Worm (Caenorhabditis elegans) whole organism, mixed stage, embryonic: ENCODE measurements around the gene F36H5.12.

Experiments used
- M03D4.4 ChIP-seq: sonication (generic microtip); optimal IDR thresholded peaks from 2 replicates; lab custom pipeline; 2017; ENCODE audit warnings: mild to moderate bottlenecking, missing genetic modification characterization, missing compliant biosample characterization
- blmp-1 ChIP-seq: fragments of 150-350 bp; optimal IDR thresholded peaks from 2 replicates; lab custom pipeline; 2014; ENCODE audit warnings: missing biosample characterization, missing genetic modification characterization
- ceh-39 ChIP-seq: fragments of 150-350 bp; optimal IDR thresholded peaks from 2 replicates; lab custom pipeline; 2014; ENCODE audit warnings: missing biosample characterization, missing genetic modification characterization
- ceh-43 ChIP-seq: fragments of 200-800 bp; sonication (Bioruptor generic); optimal IDR thresholded peaks from 2 replicates; lab custom pipeline; 2018; ENCODE audit warnings: mild to moderate bottlenecking, missing genetic modification characterization, moderate library complexity, missing compliant biosample characterization
- ceh-83 ChIP-seq: fragments of 200-800 bp; sonication (Bioruptor generic); optimal IDR thresholded peaks from 2 replicates; lab custom pipeline; 2018; ENCODE audit warnings: mild to moderate bottlenecking, missing genetic modification characterization, missing compliant biosample characterization
- ces-1 ChIP-seq: fragments of 150-350 bp; optimal IDR thresholded peaks from 2 replicates; lab custom pipeline; 2014; ENCODE audit warnings: missing biosample characterization, missing genetic modification reagents, missing genetic modification characterization
- cnd-1 ChIP-seq: fragments of 200-800 bp; sonication (Bioruptor generic); optimal IDR thresholded peaks from 2 replicates; lab custom pipeline; 2018; ENCODE audit warnings: mild to moderate bottlenecking, missing genetic modification characterization, missing compliant biosample characterization
- drap-1 ChIP-seq: fragments of 200-800 bp; sonication (Bioruptor generic); optimal IDR thresholded peaks from 3 replicates; lab custom pipeline; 2018; ENCODE audit warnings: mild to moderate bottlenecking, missing genetic modification characterization, missing compliant biosample characterization
- elt-1 ChIP-seq: sonication (generic microtip); optimal IDR thresholded peaks from 2 replicates; lab custom pipeline; 2017; ENCODE audit warnings: missing genetic modification characterization, mild to moderate bottlenecking, missing compliant biosample characterization, antibody characterized with exemption, moderate library complexity, borderline replicate concordance; ENCODE audit not compliant: insufficient read depth
- elt-3 ChIP-seq: fragments of 150-350 bp; optimal IDR thresholded peaks from 2 replicates; lab custom pipeline; 2014; ENCODE audit warnings: missing biosample characterization, missing genetic modification characterization
- flh-1 ChIP-seq: fragments of 200-800 bp; sonication (Bioruptor generic); optimal IDR thresholded peaks from 2 replicates; lab custom pipeline; 2018; ENCODE audit warnings: mild to moderate bottlenecking, missing genetic modification characterization, moderate library complexity, missing compliant biosample characterization
- ham-2 ChIP-seq: fragments of 200-800 bp; sonication (Bioruptor generic); optimal IDR thresholded peaks from 2 replicates; lab custom pipeline; 2018; ENCODE audit warnings: mild to moderate bottlenecking, missing genetic modification characterization, missing compliant biosample characterization
- hlh-1 ChIP-seq: fragments of 150-350 bp; optimal IDR thresholded peaks from 2 replicates; lab custom pipeline; 2014; ENCODE audit warnings: missing biosample characterization, missing genetic modification reagents, missing genetic modification characterization
- lin-32 ChIP-seq: fragments of 200-800 bp; sonication (Bioruptor generic); optimal IDR thresholded peaks from 2 replicates; lab custom pipeline; 2018; ENCODE audit warnings: mild to moderate bottlenecking, missing genetic modification characterization, missing compliant biosample characterization
- lsy-2 ChIP-seq: fragments of 150-350 bp; optimal IDR thresholded peaks from 2 replicates; lab custom pipeline; 2014; ENCODE audit warnings: missing biosample characterization, missing genetic modification characterization
- mab-5 ChIP-seq: fragments of 150-350 bp; optimal IDR thresholded peaks from 2 replicates; lab custom pipeline; 2014; ENCODE audit warnings: missing biosample characterization, missing genetic modification characterization
- mls-2 ChIP-seq: sonication (generic microtip); optimal IDR thresholded peaks from 2 replicates; lab custom pipeline; 2016; ENCODE audit warnings: mild to moderate bottlenecking, missing genetic modification characterization, moderate library complexity, missing compliant biosample characterization
- nhr-12 ChIP-seq: fragments of 150-350 bp; optimal IDR thresholded peaks from 2 replicates; lab custom pipeline; 2014; ENCODE audit warnings: missing biosample characterization, missing genetic modification characterization
- nhr-237 ChIP-seq: fragments of 150-350 bp; optimal IDR thresholded peaks from 2 replicates; lab custom pipeline; 2014; ENCODE audit warnings: missing biosample characterization, missing genetic modification characterization
- nhr-28 ChIP-seq: fragments of 150-350 bp; optimal IDR thresholded peaks from 2 replicates; lab custom pipeline; 2014; ENCODE audit warnings: missing biosample characterization, missing genetic modification characterization
- nhr-76 ChIP-seq: sonication (generic microtip); optimal IDR thresholded peaks from 2 replicates; lab custom pipeline; 2017; ENCODE audit warnings: missing biosample characterization, missing genetic modification characterization
- pha-4 ChIP-seq: fragments of 150-350 bp; optimal IDR thresholded peaks from 2 replicates; lab custom pipeline; 2018; ENCODE audit warnings: missing biosample characterization, missing genetic modification reagents, missing genetic modification characterization
- snpc-4 ChIP-seq: fragments of 150-350 bp; optimal IDR thresholded peaks from 2 replicates; lab custom pipeline; 2014; ENCODE audit warnings: missing biosample characterization, missing genetic modification characterization
- sptf-1 ChIP-seq: sonication (generic microtip); optimal IDR thresholded peaks from 2 replicates; lab custom pipeline; 2017; ENCODE audit warnings: mild to moderate bottlenecking, missing genetic modification characterization, moderate library complexity, missing compliant biosample characterization
- tbx-8 ChIP-seq: fragments of 200-800 bp; sonication (Bioruptor generic); optimal IDR thresholded peaks from 2 replicates; lab custom pipeline; 2018; ENCODE audit warnings: mild to moderate bottlenecking, missing genetic modification characterization, moderate library complexity, missing compliant biosample characterization
- unc-39 ChIP-seq: fragments of 150-350 bp; optimal IDR thresholded peaks from 2 replicates; lab custom pipeline; 2014; ENCODE audit warnings: missing biosample characterization, missing genetic modification characterization
- unc-62 ChIP-seq: fragments of 150-350 bp; optimal IDR thresholded peaks from 2 replicates; lab custom pipeline; 2014; ENCODE audit warnings: missing biosample characterization, missing genetic modification reagents, missing genetic modification characterization
- zip-8 ChIP-seq: fragments of 150-350 bp; optimal IDR thresholded peaks from 2 replicates; lab custom pipeline; 2014; ENCODE audit warnings: missing biosample characterization, missing genetic modification characterization

F36H5.12 gene

ce11 chrII:1784799-1785198, 42.2 kb downstream of the F36H5.12 start, which contains the start of gene C08F1.11:
Gene C08F1.11, minus strand, starts transcription at chrII:1784899.
- TF ChIP-seq unc-62 (GFP tag; lab: Kevin White, UChicago) (no peak), ham-2 (GFP tag; lab: Kevin White, UChicago) (no peak), mab-5 (tag; lab: Kevin White, UChicago) (no peak), nhr-12 (tag; lab: Kevin White, UChicago) (no peak), mls-2 (tag; lab: Kevin White, UChicago) (no peak), ceh-39 (tag; lab: Kevin White, UChicago) (no peak), nhr-237 (no peak), snpc-4 (no peak), ces-1 (no peak), cnd-1 (tag; lab: Kevin White, UChicago) (no peak), nhr-28 (tag; lab: Kevin White, UChicago) (no peak), unc-39 (tag; lab: Kevin White, UChicago) (no peak), hlh-1 (no peak)

ce11 chrII:1786209-1786608, 43.6 kb downstream of the F36H5.12 start, which contains the start of gene C08F1.10:
Gene C08F1.10, minus strand, starts transcription at chrII:1786309.
- TF ChIP-seq flh-1 (GFP tag; lab: Kevin White, UChicago) (no peak), mls-2 (tag; lab: Kevin White, UChicago) (no peak), pha-4 (tag; lab: Kevin White, UChicago) (no peak), elt-3 (tag; lab: Kevin White, UChicago) (no peak), blmp-1 (tag; lab: Kevin White, UChicago) (no peak), lsy-2 (tag; lab: Kevin White, UChicago) (no peak), hlh-1 (no peak), sptf-1 (tag; lab: Kevin White, UChicago) (no peak), drap-1 (GFP tag; lab: Kevin White, UChicago) (no peak), ceh-83 (GFP tag; lab: Kevin White, UChicago) (no peak), tbx-8 (GFP tag; lab: Kevin White, UChicago) (no peak), M03D4.4 (tag; lab: Kevin White, UChicago) (no peak), unc-62 (GFP tag; lab: Kevin White, UChicago) (no peak), nhr-28 (tag; lab: Kevin White, UChicago) (no peak)
- TF ChIP-seq, all 35 proteins: peak for 0

ce11 chrII:1787208-1787607, 44.6 kb downstream of the F36H5.12 start:
- TF ChIP-seq drap-1 (GFP tag; lab: Kevin White, UChicago) (no peak), elt-1 (no peak), ceh-39 (tag; lab: Kevin White, UChicago) (no peak), nhr-237 (no peak), zip-8 (tag; lab: Kevin White, UChicago) (no peak), lsy-2 (tag; lab: Kevin White, UChicago) (no peak), blmp-1 (tag; lab: Kevin White, UChicago) (no peak), cnd-1 (tag; lab: Kevin White, UChicago) (no peak), mab-5 (tag; lab: Kevin White, UChicago) (no peak), sptf-1 (tag; lab: Kevin White, UChicago) (no peak), mls-2 (tag; lab: Kevin White, UChicago) (no peak), nhr-76 (no peak), unc-39 (tag; lab: Kevin White, UChicago) (no peak), M03D4.4 (tag; lab: Kevin White, UChicago) (no peak), lin-32 (GFP tag; lab: Kevin White, UChicago) (no peak), nhr-12 (tag; lab: Kevin White, UChicago) (no peak)

ce11 chrII:1788087-1788486, 45.5 kb downstream of the F36H5.12 start, which contains the start of the genes C08F1.6 and fbxb-13:
Gene C08F1.6, minus strand, starts transcription at chrII:1788187.
Gene fbxb-13, plus strand, starts transcription at chrII:1788277.
- TF ChIP-seq hlh-1 (peak; percentile 0), ceh-43 (GFP tag; lab: Kevin White, UChicago) (no peak), cnd-1 (tag; lab: Kevin White, UChicago) (peak; percentile 48), blmp-1 (tag; lab: Kevin White, UChicago) (no peak), lin-32 (GFP tag; lab: Kevin White, UChicago) (peak; percentile 15), snpc-4 (no peak)
